Worm (Caenorhabditis elegans): ENCODE measurements around the gene mccc-1.

mccc-1 gene

DNA sequence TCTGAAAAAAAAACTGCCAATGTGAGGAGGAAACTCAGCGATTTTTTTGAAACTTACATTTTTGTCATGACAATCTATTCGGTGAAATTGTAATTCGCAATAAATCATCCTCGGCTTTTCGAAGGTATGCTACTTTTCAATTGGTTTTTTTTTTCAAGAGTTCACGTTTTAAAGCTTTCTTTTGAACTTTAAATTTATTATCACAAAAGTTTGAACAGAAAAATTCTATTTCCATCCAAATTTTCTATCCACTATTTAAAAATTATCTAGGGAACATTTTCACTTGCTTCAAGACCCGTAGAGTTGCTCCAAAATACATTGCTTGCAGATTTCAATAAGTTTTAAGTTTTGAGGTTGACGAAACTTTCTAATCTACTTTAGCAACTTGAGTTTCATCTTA, 37.8 kb upstream of the mccc-1 start, which contains the start of gene K07F5.6:
Gene K07F5.6, minus strand, starts transcription at position 101 of the 400 bp plus-strand sequence.
- TF ChIP-seq nfya-1 (tag; optimal IDR thresholded peaks at IDR 0.05) (no peak), mec-3 (tag; optimal IDR thresholded peaks at IDR 0.05; ENCODE audit: borderline replicate concordance) (no peak), dve-1 (tag; optimal IDR thresholded peaks at IDR 0.05) (no peak), fkh-6 (tag; optimal IDR thresholded peaks at IDR 0.05) (no peak), pqm-1 (tag; optimal IDR thresholded peaks at IDR 0.05) (no peak), sox-2 (GFP tag; IDR thresholded peaks at IDR 0.05) (no peak), nhr-232 (tag; optimal IDR thresholded peaks at IDR 0.05) (no peak), fax-1 (tag; optimal IDR thresholded peaks at IDR 0.05) (no peak), K02D7.2 (tag; optimal IDR thresholded peaks at IDR 0.05) (no peak)

- TF ChIP-seq pqm-1 (tag; optimal IDR thresholded peaks at IDR 0.05), result no peak
- TF ChIP-seq K09A11.1 (tag; optimal IDR thresholded peaks at IDR 0.05; ENCODE audit: insufficient read depth), result no peak
- no peak for TF ChIP-seq C08G9.2 (tag; optimal IDR thresholded peaks at IDR 0.05)
- no peak for TF ChIP-seq sox-2 (GFP tag; IDR thresholded peaks at IDR 0.05)
- TF ChIP-seq lin-11 (tag; optimal IDR thresholded peaks at IDR 0.05), result no peak
- TF ChIP-seq ttx-3 (tag; optimal IDR thresholded peaks at IDR 0.05), result no peak
- TF ChIP-seq unc-42 (tag; optimal IDR thresholded peaks at IDR 0.05), result no peak
- no peak for TF ChIP-seq ets-4 (tag; optimal IDR thresholded peaks at IDR 0.05)
- no peak for TF ChIP-seq nhr-11 (tag; optimal IDR thresholded peaks at IDR 0.05)
Observed at ce11 chrIV:9848075-9848474, 36.3 kb upstream of the mccc-1 start, which contains the start of gene K07F5.7. TSS of gene K07F5.7 (minus strand) at chrIV:9848175.

DNA sequence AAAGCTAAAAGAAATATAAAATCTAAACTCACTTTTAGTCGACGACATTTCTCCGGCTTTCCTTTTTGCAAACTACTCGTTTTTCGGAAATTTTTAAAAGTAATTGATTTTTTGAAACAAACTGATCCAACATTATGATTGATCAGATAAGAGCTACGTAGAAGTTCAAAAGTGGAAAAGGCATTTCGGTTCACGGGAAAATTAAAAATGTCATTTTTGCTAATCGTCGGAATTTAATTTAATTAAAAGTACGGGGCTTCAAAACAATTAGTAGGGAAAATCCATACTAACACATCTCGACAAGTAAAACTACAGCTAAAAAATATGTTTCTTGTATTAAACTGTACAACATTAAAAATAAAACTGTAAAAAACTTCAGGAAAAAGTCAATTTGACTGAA, 34.7 kb upstream of the mccc-1 start, which contains the start of gene K07F5.8:
Gene K07F5.8, minus strand, starts transcription at position 101 of the 400 bp plus-strand sequence.
- TF ChIP-seq pax-1 (tag; optimal IDR thresholded peaks at IDR 0.05), result no peak
- TF ChIP-seq C08G9.2 (tag; optimal IDR thresholded peaks at IDR 0.05), result no peak
- TF ChIP-seq ceh-45 (GFP tag; IDR thresholded peaks at IDR 0.05), result no peak
- no peak for TF ChIP-seq zip-5 (tag; optimal IDR thresholded peaks at IDR 0.05)
- TF ChIP-seq ceh-6 (GFP tag; optimal IDR thresholded peaks at IDR 0.05), result no peak
- TF ChIP-seq ref-2 (tag; optimal IDR thresholded peaks at IDR 0.05), result no peak
- no peak for TF ChIP-seq ama-1 (optimal IDR thresholded peaks at IDR 0.05)
- no peak for TF ChIP-seq dve-1 (tag; optimal IDR thresholded peaks at IDR 0.05)
- TF ChIP-seq fax-1 (tag; optimal IDR thresholded peaks at IDR 0.05), result no peak
- TF ChIP-seq syd-9 (tag; optimal IDR thresholded peaks at IDR 0.05), result no peak
- no peak for TF ChIP-seq elt-2 (tag; optimal IDR thresholded peaks at IDR 0.05)
- TF ChIP-seq ceh-30 (tag; optimal IDR thresholded peaks at IDR 0.05), result no peak
- TF ChIP-seq hlh-13 (GFP tag; optimal IDR thresholded peaks at IDR 0.05), result no peak
- TF ChIP-seq K09A11.1 (tag; optimal IDR thresholded peaks at IDR 0.05; ENCODE audit: insufficient read depth), result no peak
- no peak for TF ChIP-seq pag-3 (tag; optimal IDR thresholded peaks at IDR 0.05; ENCODE audit: borderline replicate concordance)
- no peak for TF ChIP-seq unc-86 (tag; optimal IDR thresholded peaks at IDR 0.05)
- no peak for TF ChIP-seq hlh-15 (tag; optimal IDR thresholded peaks at IDR 0.05)
- TF ChIP-seq che-1 (tag; optimal IDR thresholded peaks at IDR 0.05), result no peak
- TF ChIP-seq ets-4 (tag; optimal IDR thresholded peaks at IDR 0.05), result no peak
- TF ChIP-seq ztf-16 (tag; optimal IDR thresholded peaks at IDR 0.05), result no peak

DNA sequence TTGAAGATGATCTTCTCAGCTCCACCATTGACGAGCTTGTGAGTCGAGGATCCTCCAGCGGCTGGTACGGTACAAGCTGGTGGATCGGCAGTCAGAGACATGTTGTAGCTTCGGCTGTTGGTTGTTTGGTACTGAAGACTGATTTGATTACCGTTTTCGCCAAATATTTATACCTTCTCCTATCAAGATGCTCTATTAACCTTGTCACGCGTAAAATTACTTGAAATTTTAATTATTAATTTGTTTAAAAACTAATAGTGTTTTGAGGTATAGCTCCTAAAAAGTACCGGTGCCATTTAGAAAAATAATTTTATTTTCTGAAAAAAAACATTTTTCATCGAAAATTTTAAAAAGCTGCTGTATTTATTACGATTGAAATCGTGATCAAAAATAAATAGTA, 33.4 kb upstream of the mccc-1 start, which contains the start of gene ssp-10:
Gene ssp-10, minus strand, starts transcription at position 101 of the 400 bp plus-strand sequence.
- TF ChIP-seq gmeb-2 (tag; optimal IDR thresholded peaks at IDR 0.05) (no peak), npax-4 (tag; optimal IDR thresholded peaks at IDR 0.05) (no peak), hlh-6 (tag; optimal IDR thresholded peaks at IDR 0.05) (no peak), rnt-1 (tag; optimal IDR thresholded peaks at IDR 0.05) (no peak), ztf-16 (tag; optimal IDR thresholded peaks at IDR 0.05) (no peak), ceh-30 (tag; optimal IDR thresholded peaks at IDR 0.05) (no peak), ceh-19 (GFP tag; optimal IDR thresholded peaks at IDR 0.05) (no peak), hlh-15 (tag; optimal IDR thresholded peaks at IDR 0.05) (no peak), ceh-31 (tag; optimal IDR thresholded peaks at IDR 0.05) (no peak), unc-86 (tag; optimal IDR thresholded peaks at IDR 0.05) (no peak), F13H6.1 (tag; optimal IDR thresholded peaks at IDR 0.05) (no peak), pros-1 (tag; optimal IDR thresholded peaks at IDR 0.05) (no peak), hlh-8 (tag; optimal IDR thresholded peaks at IDR 0.05) (no peak)

All from whole organism, late embryonic.